Fruit fly (Drosophila melanogaster) whole organism, embryonic: Measurements from ENCODE around the gene Gr97a.

Experiments
- Atf-2 ChIP-seq: fragments of 200-800 bp; sonication (Bioruptor generic); optimal IDR thresholded peaks from 2 replicates; lab custom pipeline; 2016; ENCODE audit warnings: missing biosample characterization, missing genetic modification characterization
- Bdp1 ChIP-seq: fragments of 200-800 bp; sonication (Bioruptor generic); optimal IDR thresholded peaks from 3 replicates; lab custom pipeline; 2016; ENCODE audit warnings: missing biosample characterization, missing genetic modification characterization
- BtbVII ChIP-seq: fragments of 200-800 bp; sonication (Bioruptor generic); optimal IDR thresholded peaks from 3 replicates; lab custom pipeline; 2017; ENCODE audit warnings: missing biosample characterization, mild to moderate bottlenecking, missing genetic modification characterization
- CG11093 ChIP-seq: fragments of 200-800 bp; sonication (Bioruptor generic); IDR thresholded peaks from 3 replicates; pipeline ENCODE4 v1.3.6; 2022; ENCODE audit warnings: missing biosample characterization, missing genetic modification characterization
- CG11247 ChIP-seq: fragments of 200-800 bp; sonication (Bioruptor generic); IDR thresholded peaks from 2 replicates; pipeline ENCODE4 v1.3.6; 2022; ENCODE audit warnings: missing biosample characterization, missing genetic modification characterization
- CG11398 ChIP-seq: fragments of 200-800 bp; sonication (Bioruptor generic); optimal IDR thresholded peaks from 2 replicates; lab custom pipeline; 2016; ENCODE audit warnings: missing biosample characterization, missing genetic modification characterization
- CG11723 ChIP-seq: fragments of 200-800 bp; sonication (Bioruptor generic); optimal IDR thresholded peaks from 2 replicates; lab custom pipeline; 2017; ENCODE audit warnings: missing biosample characterization, mild to moderate bottlenecking, missing genetic modification characterization
- CG12104 ChIP-seq: fragments of 200-800 bp; sonication (Bioruptor generic); optimal IDR thresholded peaks from 3 replicates; lab custom pipeline; 2016; ENCODE audit warnings: missing biosample characterization, missing genetic modification characterization
- CG1233 ChIP-seq: fragments of 200-800 bp; sonication (Bioruptor generic); optimal IDR thresholded peaks from 4 replicates; lab custom pipeline; 2018; ENCODE audit warnings: missing biosample characterization, mild to moderate bottlenecking, missing genetic modification characterization
- CG14050 ChIP-seq: fragments of 200-800 bp; sonication (Bioruptor generic); IDR thresholded peaks from 3 replicates; pipeline ENCODE4 v1.3.6; 2022; ENCODE audit warnings: missing biosample characterization, missing genetic modification characterization
- CG15011 ChIP-seq: fragments of 200-800 bp; sonication (Bioruptor generic); optimal IDR thresholded peaks from 3 replicates; lab custom pipeline; 2018; ENCODE audit warnings: missing biosample characterization, mild to moderate bottlenecking, missing genetic modification characterization
- CG15601 ChIP-seq: fragments of 200-800 bp; sonication (Bioruptor generic); optimal IDR thresholded peaks from 3 replicates; lab custom pipeline; 2019; ENCODE audit warnings: missing biosample characterization, mild to moderate bottlenecking, missing genetic modification characterization, moderate library complexity
- CG2116 ChIP-seq: fragments of 200-800 bp; sonication (Bioruptor generic); optimal IDR thresholded peaks from 3 replicates; lab custom pipeline; 2018; ENCODE audit warnings: missing biosample characterization, mild to moderate bottlenecking, missing genetic modification characterization
- CG30431 ChIP-seq: fragments of 200-800 bp; sonication (Bioruptor generic); optimal IDR thresholded peaks from 2 replicates; lab custom pipeline; 2017; ENCODE audit warnings: missing biosample characterization, missing genetic modification characterization
- CG32767 ChIP-seq: fragments of 200-800 bp; sonication (Bioruptor generic); IDR thresholded peaks from 2 replicates; pipeline ENCODE4 v1.3.6; 2022; ENCODE audit warnings: missing biosample characterization, missing genetic modification characterization
- CG4617 ChIP-seq: fragments of 200-800 bp; sonication (Bioruptor generic); optimal IDR thresholded peaks from 3 replicates; lab custom pipeline; 2016; ENCODE audit warnings: missing biosample characterization, missing genetic modification characterization, borderline replicate concordance
- CG4820 ChIP-seq: fragments of 200-800 bp; sonication (Bioruptor generic); optimal IDR thresholded peaks from 3 replicates; lab custom pipeline; 2016; ENCODE audit warnings: missing biosample characterization, missing genetic modification characterization
- CG4854 ChIP-seq: fragments of 200-800 bp; sonication (Bioruptor generic); optimal IDR thresholded peaks from 2 replicates; lab custom pipeline; 2016; ENCODE audit warnings: missing biosample characterization, missing genetic modification characterization, inconsistent platforms
- CG6791 ChIP-seq: fragments of 200-800 bp; sonication (Bioruptor generic); IDR thresholded peaks from 3 replicates; pipeline ENCODE4 v1.3.6; 2022; ENCODE audit warnings: missing biosample characterization, missing genetic modification characterization; ENCODE audit not compliant: partially characterized antibody
- CG7745 ChIP-seq: fragments of 200-800 bp; sonication (Bioruptor generic); optimal IDR thresholded peaks from 2 replicates; lab custom pipeline; 2018; ENCODE audit warnings: missing biosample characterization, mild to moderate bottlenecking, missing genetic modification characterization, moderate library complexity
- CG7839 ChIP-seq: fragments of 200-800 bp; sonication (Bioruptor generic); optimal IDR thresholded peaks from 3 replicates; lab custom pipeline; 2018; ENCODE audit warnings: missing biosample characterization, mild to moderate bottlenecking, missing genetic modification characterization, moderate library complexity
- CG8281 ChIP-seq: fragments of 200-800 bp; sonication (Bioruptor generic); optimal IDR thresholded peaks from 2 replicates; lab custom pipeline; 2018; ENCODE audit warnings: missing biosample characterization, mild to moderate bottlenecking, missing genetic modification characterization, moderate library complexity
- CG9727 ChIP-seq: fragments of 200-800 bp; sonication (Bioruptor generic); optimal IDR thresholded peaks from 3 replicates; lab custom pipeline; 2017; ENCODE audit warnings: missing biosample characterization, mild to moderate bottlenecking, missing genetic modification characterization
- Chrac-16 ChIP-seq: fragments of 200-800 bp; sonication (Bioruptor generic); optimal IDR thresholded peaks from 3 replicates; lab custom pipeline; 2016; ENCODE audit warnings: missing biosample characterization, missing genetic modification characterization
- CrebB ChIP-seq: fragments of 200-800 bp; sonication (Bioruptor generic); optimal IDR thresholded peaks from 3 replicates; lab custom pipeline; 2018; ENCODE audit warnings: missing biosample characterization, mild to moderate bottlenecking, missing genetic modification characterization
- Dll ChIP-seq: fragments of 200-800 bp; sonication (Bioruptor generic); IDR thresholded peaks from 4 replicates; pipeline ENCODE4 v1.3.6; 2022; ENCODE audit warnings: missing biosample characterization, missing genetic modification characterization; ENCODE audit not compliant: partially characterized antibody
- H2.0 ChIP-seq: fragments of 200-800 bp; sonication (Bioruptor generic); IDR thresholded peaks from 2 replicates; pipeline ENCODE4 v1.3.6; 2022; ENCODE audit warnings: missing biosample characterization, missing genetic modification characterization
- Meics ChIP-seq: fragments of 200-800 bp; sonication (Bioruptor generic); optimal IDR thresholded peaks from 2 replicates; lab custom pipeline; 2017; ENCODE audit warnings: missing biosample characterization, mild to moderate bottlenecking, missing genetic modification characterization
- Mrtf ChIP-seq: fragments of 200-800 bp; sonication (Bioruptor generic); IDR thresholded peaks from 3 replicates; pipeline ENCODE4 v1.3.6; 2022; ENCODE audit warnings: missing biosample characterization, missing genetic modification characterization
- Oli ChIP-seq: fragments of 200-800 bp; sonication (Bioruptor generic); optimal IDR thresholded peaks from 2 replicates; lab custom pipeline; 2018; ENCODE audit warnings: missing biosample characterization, mild to moderate bottlenecking, missing genetic modification characterization, moderate library complexity
- Six4 ChIP-seq: fragments of 200-800 bp; sonication (Bioruptor generic); optimal IDR thresholded peaks from 2 replicates; lab custom pipeline; 2016; ENCODE audit warnings: missing biosample characterization, missing genetic modification characterization
- Sry-δ ChIP-seq: fragments of 200-800 bp; sonication (Bioruptor generic); optimal IDR thresholded peaks from 2 replicates; lab custom pipeline; 2016; ENCODE audit warnings: missing biosample characterization, missing genetic modification characterization
- ab ChIP-seq: fragments of 200-800 bp; sonication (Bioruptor generic); optimal IDR thresholded peaks from 2 replicates; lab custom pipeline; 2016; ENCODE audit warnings: missing biosample characterization, missing genetic modification characterization
- aop ChIP-seq: fragments of 200-800 bp; sonication (Bioruptor generic); IDR thresholded peaks from 2 replicates; pipeline ENCODE4 v1.3.6; 2022; ENCODE audit warnings: missing biosample characterization, missing genetic modification characterization
- az2 ChIP-seq: fragments of 200-800 bp; sonication (Bioruptor generic); optimal IDR thresholded peaks from 3 replicates; lab custom pipeline; 2016; ENCODE audit warnings: missing biosample characterization, missing genetic modification characterization
- cg ChIP-seq: fragments of 200-800 bp; sonication (Bioruptor generic); optimal IDR thresholded peaks from 3 replicates; lab custom pipeline; 2019; ENCODE audit warnings: missing biosample characterization, mild to moderate bottlenecking, missing genetic modification characterization, moderate library complexity
- chif ChIP-seq, 2 experiments: fragments of 200-800 bp; sonication (Bioruptor generic); optimal IDR thresholded peaks; 3 replicates each; lab custom pipeline; 2016; ENCODE audit warnings: missing biosample characterization in 2 of 2, missing genetic modification characterization in 2 of 2
- crc ChIP-seq: fragments of 200-800 bp; sonication (Bioruptor generic); optimal IDR thresholded peaks from 2 replicates; lab custom pipeline; 2016; ENCODE audit warnings: missing biosample characterization, missing genetic modification characterization
- eve ChIP-seq, 2 experiments: fragments of >200 bp; optimal IDR thresholded peaks; 2 replicates each; lab custom pipeline; 2017; ENCODE audit warnings: missing biosample characterization in 2 of 2, missing genetic modification characterization in 2 of 2
- gem ChIP-seq: fragments of 200-800 bp; sonication (Bioruptor generic); optimal IDR thresholded peaks from 2 replicates; lab custom pipeline; 2019; ENCODE audit warnings: missing biosample characterization, mild to moderate bottlenecking, missing genetic modification characterization, moderate library complexity
- gsb-n ChIP-seq: fragments of 200-800 bp; sonication (Bioruptor generic); optimal IDR thresholded peaks from 3 replicates; lab custom pipeline; 2018; ENCODE audit warnings: missing biosample characterization, mild to moderate bottlenecking, missing genetic modification characterization
- her ChIP-seq: fragments of 200-800 bp; sonication (Bioruptor generic); optimal IDR thresholded peaks from 2 replicates; lab custom pipeline; 2016; ENCODE audit warnings: missing biosample characterization, missing genetic modification characterization
- nerfin-1 ChIP-seq: fragments of 200-800 bp; sonication (Bioruptor generic); optimal IDR thresholded peaks from 3 replicates; lab custom pipeline; 2019; ENCODE audit warnings: missing biosample characterization, mild to moderate bottlenecking, missing genetic modification characterization, moderate library complexity
- nerfin-2 ChIP-seq: fragments of 200-800 bp; sonication (Bioruptor generic); IDR thresholded peaks from 2 replicates; pipeline ENCODE4 v1.3.6; 2022; ENCODE audit warnings: missing biosample characterization, missing genetic modification characterization; ENCODE audit not compliant: partially characterized antibody
- pita ChIP-seq: fragments of 200-800 bp; sonication (Bioruptor generic); optimal IDR thresholded peaks from 2 replicates; lab custom pipeline; 2017; ENCODE audit warnings: missing biosample characterization, mild to moderate bottlenecking, missing genetic modification characterization
- pnt ChIP-seq: fragments of 200-800 bp; sonication (Bioruptor generic); optimal IDR thresholded peaks from 3 replicates; lab custom pipeline; 2016; ENCODE audit warnings: missing biosample characterization, missing genetic modification characterization
- prd ChIP-seq, 3 experiments: fragments of >200 bp in 2 of 3; fragments of 200-800 bp in 1 of 3; sonication (Bioruptor generic) in 1 of 3; optimal IDR thresholded peaks in 2 of 3; IDR thresholded peaks in 1 of 3; 2 replicates in 2 of 3; 3 replicates in 1 of 3; pipeline versions ENCODE4 v1.3.6 to Lab custom; 2017 to 2022; ENCODE audit warnings: missing biosample characterization in 1 of 3, missing genetic modification characterization in 1 of 3
- ranshi ChIP-seq: fragments of 200-800 bp; sonication (Bioruptor generic); IDR thresholded peaks from 2 replicates; pipeline ENCODE4 v1.3.6; 2022; ENCODE audit warnings: missing biosample characterization, missing genetic modification characterization
- sens ChIP-seq: fragments of 200-800 bp; sonication (Bioruptor generic); peaks from one replicate; lab custom pipeline; 2016; ENCODE audit warnings: missing biosample characterization, missing genetic modification characterization
- sr ChIP-seq: fragments of 200-800 bp; sonication (Bioruptor generic); IDR thresholded peaks from 3 replicates; pipeline ENCODE4 v1.3.6; 2022; ENCODE audit warnings: missing biosample characterization, missing genetic modification characterization
- tna ChIP-seq: fragments of 200-800 bp; sonication (Bioruptor generic); IDR thresholded peaks from 2 replicates; pipeline ENCODE4 v1.3.6; 2022; ENCODE audit warnings: missing biosample characterization, missing genetic modification characterization; ENCODE audit not compliant: partially characterized antibody

Gr97a gene

dm6 chr3R:26966794-26967323 lies 574 bp upstream of the Gr97a start, which contains the start of gene CG5521 (continued):
- TF ChIP-seq Dll (GFP tag; lab: Robert Waterston, UW) (peak; percentile 33; the same call in 2 of the 4 replicates), pnt (GFP tag; lab: Kevin White, UChicago) (no peak), CG32767 (GFP tag; lab: Robert Waterston, UW) (no peak), crc (GFP tag; lab: Kevin White, UChicago) (no peak), CG4820 (GFP tag; lab: Kevin White, UChicago) (no peak), prd (optimal IDR thresholded peaks at IDR 0.05; lab: Kevin White, UChicago) (no peak), prd (GFP tag; IDR thresholded peaks at IDR 0.05; lab: Robert Waterston, UW) (no peak), CG9727 (GFP tag; lab: Kevin White, UChicago) (no peak), CG14050 (GFP tag; lab: Robert Waterston, UW) (no peak), pita (GFP tag; lab: Kevin White, UChicago) (no peak), Mrtf (GFP tag; lab: Robert Waterston, UW) (no peak), eve (GFP tag; optimal IDR thresholded peaks at IDR 0.05; lab: Kevin White, UChicago) (no peak), CG11723 (GFP tag; lab: Kevin White, UChicago) (no peak), Oli (tag; lab: Kevin White, UChicago) (no peak), nerfin-2 (GFP tag; lab: Robert Waterston, UW) (no peak), Chrac-16 (GFP tag; lab: Kevin White, UChicago) (no peak), ab (GFP tag; lab: Kevin White, UChicago) (no peak), BtbVII (no peak), sr (GFP tag; lab: Robert Waterston, UW) (peak; percentile 67; the same call in 2 of the 3 replicates), gem (tag; lab: Kevin White, UChicago) (no peak), tna (peak; percentile 48; the same call in 1 of the 2 replicates), CG11247 (GFP tag; lab: Robert Waterston, UW) (no peak), Atf-2 (GFP tag; lab: Kevin White, UChicago) (no peak), CG1233 (GFP tag; lab: Kevin White, UChicago) (no peak), nerfin-1 (tag; lab: Kevin White, UChicago) (peak; percentile 3), gsb-n (no peak), Meics (GFP tag; lab: Kevin White, UChicago) (no peak), chif (GFP tag; optimal IDR thresholded peaks at IDR 0.05; lab: Kevin White, UChicago) (no peak), Bdp1 (no peak), CG4854 (no peak), CG11398 (GFP tag; lab: Kevin White, UChicago) (no peak), CrebB (tag; lab: Kevin White, UChicago) (no peak), ranshi (GFP tag; lab: Robert Waterston, UW) (no peak), CG2116 (GFP tag; lab: Kevin White, UChicago) (no peak), aop (GFP tag; lab: Robert Waterston, UW) (no peak), az2 (GFP tag; lab: Kevin White, UChicago) (no peak), CG15601 (tag; lab: Kevin White, UChicago) (peak; percentile 14), Sry-δ (GFP tag; lab: Kevin White, UChicago) (no peak), CG8281 (tag; lab: Kevin White, UChicago) (no peak), CG11093 (GFP tag; lab: Robert Waterston, UW) (no peak), CG6791 (GFP tag; lab: Robert Waterston, UW) (no peak), CG15011 (GFP tag; lab: Kevin White, UChicago) (no peak), CG7745 (tag; lab: Kevin White, UChicago) (no peak), her (peak; percentile 5), Six4 (GFP tag; lab: Kevin White, UChicago) (no peak), CG12104 (no peak), sens (peak; percentile 67), CG30431 (GFP tag; lab: Kevin White, UChicago) (no peak), cg (peak; percentile 79), CG7839 (tag; lab: Kevin White, UChicago) (peak; percentile 7), CG4617 (GFP tag; lab: Kevin White, UChicago) (peak; percentile 78), H2.0 (GFP tag; lab: Robert Waterston, UW) (no peak)
